Worm (Caenorhabditis elegans): ENCODE measurements around the gene M04B2.6.

DNA sequence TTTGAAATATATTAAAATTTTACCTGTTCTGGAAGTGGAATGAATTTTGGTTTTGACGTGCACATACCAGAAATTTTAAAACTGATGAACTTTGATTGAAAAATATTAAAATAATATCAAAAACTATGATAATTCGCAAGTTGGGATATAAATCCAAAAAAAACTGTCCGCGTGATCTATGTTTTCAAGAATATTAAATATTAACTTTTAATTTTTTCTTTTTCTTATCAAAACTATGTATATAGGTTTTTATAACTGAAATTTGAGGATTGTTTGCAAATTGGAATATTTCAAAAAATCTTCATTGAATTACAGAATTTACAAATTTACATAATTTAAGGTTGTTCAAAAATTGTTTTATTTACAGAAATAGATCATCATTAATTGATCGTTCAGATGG lies 45.4 kb downstream of the M04B2.6 start, which contains the start of gene C10C6.3:
- TF ChIP-seq hnd-1 (tag; optimal IDR thresholded peaks at IDR 0.05): no peak
- TF ChIP-seq ama-1 (optimal IDR thresholded peaks at IDR 0.05): no peak
- no peak for TF ChIP-seq flt-1 (GFP tag; IDR thresholded peaks at IDR 0.05)
- TF ChIP-seq tbx-37 (GFP tag; conservative IDR thresholded peaks at IDR 0.05): no peak
- TF ChIP-seq hmg-4 (GFP tag; optimal IDR thresholded peaks at IDR 0.05): no peak
- TF ChIP-seq tra-4 (tag; optimal IDR thresholded peaks at IDR 0.05): no peak
- TF ChIP-seq ceh-36 (tag; optimal IDR thresholded peaks at IDR 0.05): no peak
- TF ChIP-seq F13C5.2 (tag; optimal IDR thresholded peaks at IDR 0.05): no peak
- TF ChIP-seq sea-1 (GFP tag; conservative IDR thresholded peaks at IDR 0.05): no peak
- no peak for TF ChIP-seq aly-1 (tag; optimal IDR thresholded peaks at IDR 0.05)
